Fruit fly (Drosophila melanogaster) whole organism: ENCODE data around the gene rpk.

Source experiments
- CG8478 ChIP-seq: fragments of >200 bp; optimal IDR thresholded peaks from 2 replicates; lab custom pipeline; 2018; ENCODE audit warnings: inconsistent platforms
- Dll ChIP-seq: fragments of >200 bp; optimal IDR thresholded peaks from 2 replicates; lab custom pipeline; 2017
- EcR ChIP-seq, 2 experiments: fragments of >200 bp; optimal IDR thresholded peaks; 2 replicates each; lab custom pipeline; 2017; ENCODE audit warnings: missing biosample characterization in 2 of 2, missing genetic modification characterization in 2 of 2, missing genetic modification reagents in 2 of 2
- pan ChIP-seq: fragments of >200 bp; optimal IDR thresholded peaks from 2 replicates; lab custom pipeline; 2017
- psq ChIP-seq: fragments of >200 bp; optimal IDR thresholded peaks from 2 replicates; lab custom pipeline; 2017
- usp ChIP-seq: fragments of >200 bp; optimal IDR thresholded peaks from 2 replicates; lab custom pipeline; 2017; ENCODE audit warnings: missing biosample characterization, missing genetic modification characterization, mixed read lengths

The rpk gene

DNA sequence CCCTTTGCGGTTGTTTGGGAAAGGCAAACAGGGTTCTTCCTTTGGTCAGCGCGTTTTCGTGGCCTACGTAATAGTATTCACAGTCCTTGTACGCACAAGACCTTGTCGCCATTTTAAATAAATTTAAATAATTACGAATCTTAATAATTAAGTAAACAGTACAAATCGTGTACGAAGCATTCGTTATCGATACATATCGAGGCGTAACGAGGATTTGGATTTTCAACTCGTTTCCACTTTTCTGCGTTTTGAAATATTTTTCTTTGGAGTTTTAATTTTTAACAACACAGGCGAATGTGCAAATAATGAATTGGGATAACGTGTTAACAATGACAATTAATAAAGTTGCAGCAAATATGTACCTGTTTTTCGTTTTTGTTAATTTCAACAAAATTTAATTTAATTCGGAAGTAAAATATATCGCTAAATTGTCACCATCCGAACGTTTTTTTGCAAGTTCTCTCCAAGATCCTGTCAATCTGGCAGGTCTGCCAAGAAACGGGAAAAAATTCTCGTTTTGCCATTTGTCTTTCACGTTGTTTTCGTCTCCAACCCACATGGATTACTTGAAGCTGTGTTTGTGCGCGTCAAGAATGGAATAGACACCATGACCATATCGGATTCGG, at the start of gene rpk, which contains the start of gene Dlip2:
TSS of gene rpk (plus strand) at position 525 of the 626 bp plus-strand sequence.
TSS of gene Dlip2 (minus strand) at position 199 of the 626 bp plus-strand sequence.
- no peak for TF ChIP-seq usp (GFP tag; lab: Kevin White, UChicago)
- no peak for TF ChIP-seq psq (lab: Kevin White, UChicago)
- TF ChIP-seq EcR (GFP tag; optimal IDR thresholded peaks at IDR 0.05; lab: Kevin White, UChicago), result no peak
- TF ChIP-seq pan (lab: Kevin White, UChicago), result no peak

DNA sequence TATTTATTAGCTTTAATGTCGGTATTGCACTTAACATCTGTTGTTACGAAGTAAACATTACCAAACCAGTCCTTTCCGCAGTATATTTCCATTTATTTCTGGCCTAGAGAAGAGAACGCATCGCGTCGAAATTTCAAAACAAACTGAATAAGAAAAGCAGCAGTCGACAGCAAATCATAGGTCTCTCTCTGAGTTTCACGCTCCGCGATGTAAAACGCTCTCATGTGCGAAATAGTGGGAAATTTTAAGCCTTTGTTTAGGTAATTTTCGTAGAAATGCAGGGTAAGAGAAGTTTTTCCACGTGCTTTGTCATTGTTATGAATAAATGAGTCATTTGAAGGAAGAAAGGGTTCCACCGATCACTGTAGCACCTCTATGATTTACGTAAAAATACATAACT, 46.2 kb upstream of the rpk start:
- TF ChIP-seq EcR (GFP tag; optimal IDR thresholded peaks at IDR 0.05; lab: Kevin White, UChicago) (no peak), pan (lab: Kevin White, UChicago) (no peak), usp (GFP tag; lab: Kevin White, UChicago) (no peak), CG8478 (no peak), Dll (no peak), psq (lab: Kevin White, UChicago) (no peak)

DNA sequence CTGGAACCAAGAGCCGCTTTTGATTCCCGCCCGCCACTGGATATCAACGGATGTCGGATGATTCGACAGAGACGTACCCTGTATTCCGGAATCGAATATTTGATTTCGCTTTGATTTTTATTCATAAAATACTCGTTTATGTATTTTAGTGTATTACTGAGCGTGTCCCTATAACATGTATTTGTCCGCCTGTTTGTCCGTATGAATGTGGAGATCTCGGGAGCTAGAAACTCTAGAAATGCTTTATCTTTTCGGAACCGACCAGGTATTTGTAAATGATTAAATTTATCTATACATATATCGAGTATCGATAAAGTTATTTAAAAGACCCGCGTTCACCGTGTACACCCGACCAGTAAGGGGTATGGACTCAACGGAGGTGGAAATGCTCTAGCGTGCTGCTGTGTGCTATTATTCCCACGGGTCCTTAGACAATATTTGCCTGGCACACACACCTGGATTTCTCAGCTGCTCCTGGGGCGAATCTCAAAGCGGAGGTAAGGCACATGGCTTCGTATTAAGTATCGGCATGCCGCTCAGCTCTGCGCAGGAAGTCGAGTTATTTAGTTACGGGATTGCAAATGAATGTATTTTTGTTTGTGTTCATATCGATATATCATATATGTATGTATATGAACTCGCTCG, 43.8 kb upstream of the rpk start:
- TF ChIP-seq psq (lab: Kevin White, UChicago) (no peak), pan (lab: Kevin White, UChicago) (no peak), EcR (GFP tag; optimal IDR thresholded peaks at IDR 0.05; lab: Kevin White, UChicago) (no peak), Dll (no peak), usp (GFP tag; lab: Kevin White, UChicago) (no peak), CG8478 (no peak)

DNA sequence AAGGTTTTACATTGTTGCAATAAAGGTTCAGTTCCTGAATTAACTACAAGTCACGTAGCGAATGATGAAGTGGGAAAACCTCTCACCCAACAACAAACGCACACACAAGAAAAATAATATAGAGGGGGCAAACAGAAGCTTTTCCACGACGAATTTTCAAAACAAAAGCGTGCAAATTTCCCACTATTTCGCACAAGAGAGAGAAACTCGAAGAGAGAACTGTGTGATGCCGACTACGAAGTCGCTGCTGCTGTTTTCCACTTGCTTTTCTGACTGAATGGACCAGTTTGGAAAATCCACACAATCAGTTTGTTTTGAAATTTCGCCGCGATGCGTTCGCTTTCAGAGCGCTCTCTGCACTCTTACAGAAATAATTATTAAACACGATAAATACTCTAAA, 33.2 kb upstream of the rpk start, which contains the start of gene 5-HT2A:
TSS of gene 5-HT2A (plus strand) at position 301 of the 400 bp plus-strand sequence.
- TF ChIP-seq EcR (GFP tag; optimal IDR thresholded peaks at IDR 0.05; lab: Kevin White, UChicago) (no peak), psq (lab: Kevin White, UChicago) (no peak), pan (lab: Kevin White, UChicago) (no peak), usp (GFP tag; lab: Kevin White, UChicago) (no peak), Dll (no peak), CG8478 (no peak)

DNA sequence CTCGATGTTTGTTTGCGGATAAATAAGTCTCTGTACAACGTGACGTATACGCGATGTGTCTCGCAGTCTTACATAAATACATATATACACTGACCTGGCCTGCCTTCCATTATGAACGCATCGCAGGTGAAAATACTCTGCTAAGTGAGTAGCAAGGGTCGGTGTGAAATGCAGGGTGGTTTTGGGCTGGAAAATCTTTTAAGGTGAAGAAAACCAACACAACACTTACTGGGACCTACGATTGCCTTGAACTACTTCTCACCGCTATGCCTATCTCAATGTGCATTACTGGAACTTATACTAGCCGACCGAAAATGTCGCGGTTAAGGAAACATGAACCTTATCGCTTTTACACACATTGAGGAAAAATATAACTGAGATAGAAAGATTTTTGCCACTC, 29.7 kb upstream of the rpk start:
- TF ChIP-seq EcR (GFP tag; optimal IDR thresholded peaks at IDR 0.05; lab: Kevin White, UChicago) (no peak), usp (GFP tag; lab: Kevin White, UChicago) (no peak), Dll (no peak), CG8478 (no peak), psq (lab: Kevin White, UChicago) (no peak), pan (lab: Kevin White, UChicago) (no peak)

DNA sequence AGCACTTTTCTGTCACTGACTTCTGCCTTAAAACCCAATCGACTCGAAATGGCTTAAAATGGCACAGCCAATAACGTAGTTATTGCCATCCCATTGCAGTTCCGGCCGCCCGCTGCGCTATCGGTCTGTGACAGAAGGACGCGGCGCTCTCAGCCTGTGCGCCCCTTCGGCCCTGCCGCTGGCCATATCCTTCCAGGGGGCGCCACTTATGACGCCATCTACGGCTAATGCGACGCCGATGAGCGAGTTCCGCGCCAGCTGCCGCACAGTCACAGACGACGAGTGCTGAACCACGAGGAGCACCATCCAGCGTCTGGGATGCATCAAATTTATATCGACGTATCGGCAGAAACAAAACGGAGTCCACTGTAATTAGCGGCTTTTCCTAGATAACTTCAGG, 13.1 kb upstream of the rpk start:
- no peak for TF ChIP-seq pan (lab: Kevin White, UChicago)
- TF ChIP-seq psq (lab: Kevin White, UChicago), result no peak
- TF ChIP-seq usp (GFP tag; lab: Kevin White, UChicago), result no peak
- TF ChIP-seq Dll, result no peak
- no peak for TF ChIP-seq EcR (GFP tag; optimal IDR thresholded peaks at IDR 0.05; lab: Kevin White, UChicago)
- no peak for TF ChIP-seq CG8478

DNA sequence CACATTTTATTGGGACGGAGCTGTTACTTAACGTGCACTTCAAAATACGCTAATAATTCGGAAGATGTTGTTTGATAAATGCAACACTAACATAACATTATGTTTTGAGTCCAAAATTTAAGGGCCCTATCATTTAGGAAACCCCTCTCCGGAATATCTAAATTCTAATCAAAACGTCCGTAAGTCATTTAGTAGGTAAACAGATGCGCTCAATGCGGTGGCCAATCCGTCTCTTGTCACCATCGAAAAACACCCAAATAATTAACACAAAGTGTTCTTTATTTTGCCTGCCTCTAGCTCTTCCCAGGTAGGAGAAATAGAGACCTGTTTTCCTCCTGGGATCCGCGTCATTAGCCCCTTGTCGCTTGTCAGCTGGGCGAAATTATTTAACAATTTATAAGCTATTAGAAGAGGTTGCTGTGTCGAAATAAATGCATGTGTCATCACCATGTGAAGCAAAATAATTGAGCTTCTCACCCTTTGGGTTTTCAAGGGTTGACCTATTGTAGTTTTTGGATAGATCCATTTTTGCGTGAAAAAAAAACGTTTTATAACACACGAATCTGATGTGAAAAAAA, 11.4 kb upstream of the rpk start:
- TF ChIP-seq CG8478, result no peak
- no peak for TF ChIP-seq psq (lab: Kevin White, UChicago)
- TF ChIP-seq Dll, result no peak
- TF ChIP-seq EcR (GFP tag; optimal IDR thresholded peaks at IDR 0.05; lab: Kevin White, UChicago), result no peak
- TF ChIP-seq usp (GFP tag; lab: Kevin White, UChicago), result no peak
- TF ChIP-seq pan (lab: Kevin White, UChicago), result no peak

DNA sequence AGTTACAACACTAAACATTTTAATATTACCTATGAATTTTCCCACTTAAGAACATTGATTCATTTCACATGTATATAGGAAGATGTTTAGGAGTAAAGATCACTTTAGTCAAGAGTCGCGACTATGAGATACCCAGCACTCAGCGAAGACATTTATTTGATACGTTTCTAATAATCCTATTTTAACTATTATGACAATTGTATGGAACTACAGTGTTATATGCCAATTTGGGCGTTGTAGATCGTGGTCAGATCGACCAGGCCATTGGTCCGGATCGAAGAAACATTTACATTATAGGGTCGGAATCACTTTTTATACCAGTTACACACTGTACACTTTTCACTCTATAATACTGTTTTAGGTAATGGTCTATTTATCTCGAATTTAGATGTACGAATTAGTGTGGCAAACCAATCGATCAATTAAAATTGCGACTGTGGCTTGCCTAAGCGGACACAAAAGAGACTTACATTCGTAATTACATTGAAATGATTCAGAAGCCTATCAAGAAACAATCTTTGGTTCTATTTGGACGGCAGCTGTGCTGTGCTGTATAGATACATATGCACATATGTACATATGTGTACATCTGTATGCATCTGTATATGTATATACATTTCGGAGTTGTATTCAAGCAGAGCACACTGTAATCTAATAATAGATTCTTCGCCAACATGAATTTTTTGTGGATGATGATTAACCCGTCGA, 5.1 kb upstream of the rpk start:
- TF ChIP-seq psq (lab: Kevin White, UChicago) (no peak), Dll (no peak), EcR (GFP tag; optimal IDR thresholded peaks at IDR 0.05; lab: Kevin White, UChicago) (no peak), pan (lab: Kevin White, UChicago) (no peak), CG8478 (no peak), usp (GFP tag; lab: Kevin White, UChicago) (no peak)

DNA sequence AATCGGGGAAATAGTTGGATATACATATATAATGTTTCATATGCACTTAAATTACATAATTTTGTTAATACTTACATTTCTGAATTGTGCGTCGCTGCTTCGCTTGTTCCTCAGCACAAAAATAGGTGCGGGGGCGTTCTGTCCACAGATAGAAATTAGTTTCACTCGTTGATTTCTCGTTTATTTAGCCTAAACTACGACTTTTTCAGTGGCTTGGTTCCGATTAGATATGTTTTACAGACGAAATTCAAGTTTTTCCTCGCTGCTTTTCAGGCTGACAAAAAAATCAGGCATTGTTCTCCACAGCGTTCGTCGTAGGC, 4.6 kb upstream of the rpk start:
- TF ChIP-seq EcR (GFP tag; optimal IDR thresholded peaks at IDR 0.05; lab: Kevin White, UChicago) (no peak), pan (lab: Kevin White, UChicago) (no peak), usp (GFP tag; lab: Kevin White, UChicago) (no peak)

DNA sequence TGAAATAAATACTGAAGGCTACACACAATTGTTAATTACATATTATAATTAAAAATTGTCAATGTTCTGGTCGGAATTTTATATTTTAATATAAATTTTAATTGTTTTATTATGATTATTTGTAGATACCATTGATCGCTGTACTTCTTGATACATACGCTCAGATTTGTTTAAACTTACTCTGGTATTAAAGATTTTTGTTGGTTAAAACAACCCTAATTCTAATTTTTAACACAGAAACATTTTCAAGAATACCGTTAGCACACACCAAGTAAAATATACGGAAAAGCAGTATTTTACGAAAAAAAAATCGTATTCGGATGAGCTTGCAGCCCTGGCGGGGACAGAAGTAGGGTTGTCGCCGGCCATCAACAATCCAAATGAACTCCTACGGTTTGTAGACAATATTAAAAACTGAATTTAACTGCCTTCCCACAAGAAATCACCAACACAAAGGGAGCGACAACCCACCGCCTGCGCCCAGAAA, 4.1 kb upstream of the rpk start, which contains the start of the genes CG9775, MED31 and slx1:
TSS of gene CG9775 (minus strand) at position 223 of the 487 bp plus-strand sequence.
TSS of gene MED31 (plus strand) at position 348 of the 487 bp plus-strand sequence.
TSS of gene slx1 (plus strand) at position 348 of the 487 bp plus-strand sequence.
- TF ChIP-seq EcR (GFP tag; optimal IDR thresholded peaks at IDR 0.05; lab: Kevin White, UChicago) (no peak), psq (lab: Kevin White, UChicago) (no peak), CG8478 (no peak), pan (lab: Kevin White, UChicago) (no peak), usp (GFP tag; lab: Kevin White, UChicago) (no peak), Dll (no peak)

DNA sequence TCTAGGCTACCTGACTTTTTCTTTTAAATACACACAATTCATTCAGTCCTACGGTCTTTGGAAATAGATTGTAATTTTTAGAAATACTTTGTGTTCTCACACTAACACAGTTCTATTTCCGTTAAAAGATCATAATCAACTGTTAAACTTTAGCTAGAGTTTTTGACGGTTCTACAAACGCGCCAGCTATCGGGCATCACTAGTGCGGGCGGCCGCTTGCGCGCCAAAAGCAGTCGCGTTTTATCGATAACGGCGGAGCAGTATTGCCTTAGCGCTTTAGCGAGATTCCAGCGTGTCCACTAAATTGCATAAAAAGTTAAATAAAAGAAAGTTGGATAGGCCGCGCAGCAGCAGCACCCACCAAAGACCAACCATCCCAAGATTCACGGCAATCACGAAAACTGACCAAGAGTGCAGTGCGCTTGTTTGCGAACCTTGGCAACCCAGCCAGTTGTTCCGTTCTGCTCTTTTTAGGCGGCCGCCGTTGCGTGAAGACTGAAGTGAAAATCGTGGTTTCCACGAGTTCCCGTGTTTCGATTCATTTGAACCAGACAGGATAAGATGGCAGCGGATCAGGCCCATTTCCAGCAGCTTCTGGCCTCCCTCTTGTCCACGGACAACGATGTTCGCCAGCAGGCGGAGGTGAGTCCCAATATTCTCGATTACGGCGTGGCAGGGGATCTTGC, 3.5 kb downstream of the rpk start, which contains the start of gene Karybeta3:
TSS of gene Karybeta3 (plus strand) at position 51 of the 686 bp plus-strand sequence.
- no peak for TF ChIP-seq EcR (GFP tag; optimal IDR thresholded peaks at IDR 0.05; lab: Kevin White, UChicago)
- no peak for TF ChIP-seq psq (lab: Kevin White, UChicago)
- TF ChIP-seq usp (GFP tag; lab: Kevin White, UChicago), result no peak
- TF ChIP-seq Dll, result no peak
- TF ChIP-seq CG8478, result no peak
- TF ChIP-seq pan (lab: Kevin White, UChicago), result no peak
